Worm (Caenorhabditis elegans) whole organism, L4 larva: ENCODE measurements around the gene Y39A3B.7.
A peak's percentile ranks its signal among the peaks of the same experiment; 100 is the strongest.

Experiments
- Y48G9A.11 ChIP-seq: fragments of 200-800 bp; sonication (Bioruptor generic); IDR thresholded peaks from 2 replicates; pipeline ENCODE4 v1.3.6; 2022; ENCODE audit warnings: missing genetic modification reagents, missing genetic modification characterization, missing compliant biosample characterization
- snpc-4 ChIP-seq: fragments of 150-350 bp; optimal IDR thresholded peaks from 2 replicates; lab custom pipeline; 2014; ENCODE audit warnings: missing biosample characterization, missing genetic modification characterization
- spr-3 ChIP-seq: fragments of 200-800 bp; sonication (Bioruptor generic); optimal IDR thresholded peaks from 2 replicates; lab custom pipeline; 2018; ENCODE audit warnings: mild to moderate bottlenecking, missing genetic modification characterization, missing compliant biosample characterization
- unc-130 ChIP-seq: sonication (generic microtip); optimal IDR thresholded peaks from 2 replicates; lab custom pipeline; 2016; ENCODE audit warnings: missing genetic modification reagents, missing genetic modification characterization, missing compliant biosample characterization
- unc-39 ChIP-seq: sonication (generic microtip); optimal IDR thresholded peaks from 2 replicates; lab custom pipeline; 2017; ENCODE audit warnings: missing biosample characterization, missing genetic modification characterization
- unc-62 ChIP-seq, 3 experiments: fragments of 150-350 bp in 1 of 3; sonication (generic microtip); optimal IDR thresholded peaks in 2 of 3; peaks in 1 of 3; 1 replicate in 1 of 3; 2 replicates in 2 of 3; lab custom pipeline; 2014 to 2017; ENCODE audit warnings: missing biosample characterization in 3 of 3, missing genetic modification characterization in 3 of 3, missing genetic modification reagents in 3 of 3, missing genotype in 1 of 3

DNA sequence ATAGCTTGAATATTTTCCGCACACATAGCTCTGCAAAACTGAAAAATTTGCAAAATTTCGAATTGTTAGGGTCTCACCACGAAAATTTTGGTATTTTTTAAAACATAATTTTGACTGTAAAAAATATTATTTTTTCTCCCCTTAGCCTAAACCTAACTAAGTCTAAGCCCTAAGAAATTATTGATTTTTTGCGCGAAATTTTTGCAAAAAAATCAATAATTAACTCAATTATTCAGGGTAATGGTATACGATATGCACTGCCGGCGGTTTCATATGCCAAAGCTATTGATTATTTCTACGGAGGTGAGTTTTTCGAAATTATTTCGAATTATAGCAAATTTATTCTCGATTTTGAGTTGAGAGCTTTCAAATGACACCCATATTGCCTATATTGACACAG lies 16.4 kb upstream of the Y39A3B.7 start:
- TF ChIP-seq unc-62 (GFP tag; optimal IDR thresholded peaks at IDR 0.05 in 1 of 2; lab: Kevin White, UChicago) (peak in 1 of 2 experiments; percentile 30), unc-62 (tag; optimal IDR thresholded peaks at IDR 0.05; lab: Kevin White, UChicago) (no peak), unc-39 (tag; lab: Kevin White, UChicago) (no peak), snpc-4 (no peak), unc-130 (GFP tag; lab: Kevin White, UChicago) (no peak), Y48G9A.11 (GFP tag; lab: Robert Waterston, UW) (no peak), spr-3 (GFP tag; lab: Kevin White, UChicago) (no peak)
